Worm (Caenorhabditis elegans) whole organism, midembryonic: ENCODE data around the gene cutl-25.

Source experiments
- klf-2 ChIP-seq: fragments of 200-800 bp; sonication (Bioruptor generic); conservative IDR thresholded peaks from 2 replicates; pipeline ENCODE4 v1.3.6; 2022; ENCODE audit warnings: missing genetic modification reagents, missing genetic modification characterization, missing compliant biosample characterization
- tab-1 ChIP-seq: fragments of 200-800 bp; sonication (Bioruptor generic); IDR thresholded peaks from 2 replicates; pipeline ENCODE4 v1.3.6; 2022; ENCODE audit warnings: missing genetic modification characterization, missing compliant biosample characterization
- ztf-23 ChIP-seq: fragments of 200-800 bp; sonication (Bioruptor generic); IDR thresholded peaks from 2 replicates; pipeline ENCODE4 v1.3.6; 2022; ENCODE audit warnings: missing genetic modification reagents, missing genetic modification characterization, missing compliant biosample characterization
- ztf-29 ChIP-seq: fragments of 200-800 bp; sonication (Bioruptor generic); IDR thresholded peaks from 2 replicates; pipeline ENCODE4 v1.3.6; 2022; ENCODE audit warnings: missing genetic modification reagents, missing genetic modification characterization, missing compliant biosample characterization

DNA sequence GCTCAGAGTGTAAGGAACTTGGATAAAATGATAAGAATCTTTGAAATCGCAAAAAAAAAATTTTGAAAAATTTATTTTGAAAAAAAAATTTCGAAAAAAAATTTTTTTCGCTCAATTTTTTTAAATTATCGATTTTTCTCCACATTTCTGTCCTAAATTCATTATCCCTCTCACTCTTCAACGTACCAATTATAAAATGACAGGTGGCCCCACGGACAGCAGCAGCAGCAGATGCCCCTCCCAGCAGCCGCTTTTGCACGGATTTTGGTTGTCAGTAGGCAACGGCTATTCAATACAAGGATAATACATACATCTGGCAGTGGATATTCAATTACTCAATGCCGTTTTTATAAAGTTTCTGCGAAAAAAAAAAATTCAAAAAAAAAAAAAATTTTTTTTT is 39.5 kb upstream of the cutl-25 start, which contains the start of gene sft-1:
- TF ChIP-seq ztf-29 (GFP tag; lab: Robert Waterston, UW) (no peak), tab-1 (GFP tag; lab: Robert Waterston, UW) (no peak), klf-2 (GFP tag; lab: Robert Waterston, UW) (no peak), ztf-23 (GFP tag; lab: Robert Waterston, UW) (no peak)
